Worm (Caenorhabditis elegans): ENCODE data around the gene F56A11.5.

ce11 chrIV:551923-552322, 18.7 kb downstream of the F56A11.5 start:
- TF ChIP-seq lin-39 (tag; optimal IDR thresholded peaks at IDR 0.05): no peak
- no peak for TF ChIP-seq elt-3 (tag; optimal IDR thresholded peaks at IDR 0.05)
- TF ChIP-seq ama-1 (optimal IDR thresholded peaks at IDR 0.05): no peak
- TF ChIP-seq ztf-4 (tag; optimal IDR thresholded peaks at IDR 0.05): no peak
- peak; percentile 30 for TF ChIP-seq fos-1 (tag; optimal IDR thresholded peaks at IDR 0.05)
- TF ChIP-seq nhr-12 (tag; optimal IDR thresholded peaks at IDR 0.05): no peak
- no peak for TF ChIP-seq snpc-4 (tag; optimal IDR thresholded peaks at IDR 0.05)
- TF ChIP-seq lsy-2 (tag; optimal IDR thresholded peaks at IDR 0.05): no peak
- TF ChIP-seq skn-1 (tag; optimal IDR thresholded peaks at IDR 0.05): no peak
- TF ChIP-seq nhr-21 (tag; optimal IDR thresholded peaks at IDR 0.05): no peak
- TF ChIP-seq lin-11 (tag; optimal IDR thresholded peaks at IDR 0.05): no peak

Measured in whole organism, L2 larva.